Fruit fly (Drosophila melanogaster): ENCODE results near the gene LKRSDH.
A peak's percentile ranks its signal among the peaks of the same experiment; 100 is the strongest.

Gene LKRSDH

dm6 chr2L:7828231-7828630 is 32.5 kb upstream of the LKRSDH start (continued):
- no peak for TF ChIP-seq CG17612 (GFP tag; IDR thresholded peaks at IDR 0.05)
- TF ChIP-seq odd (GFP tag; optimal IDR thresholded peaks at IDR 0.05): no peak
- TF ChIP-seq CG13775 (GFP tag; optimal IDR thresholded peaks at IDR 0.05): no peak
- TF ChIP-seq Asciz (GFP tag; optimal IDR thresholded peaks at IDR 0.05): no peak
- TF ChIP-seq ttk (GFP tag; IDR thresholded peaks at IDR 0.05): 0 out of 2 replicates have a peak, but pooled peaks have one; percentile 6
- no peak for TF ChIP-seq Fer3 (tag; optimal IDR thresholded peaks at IDR 0.05)
- TF ChIP-seq Xrp1 (GFP tag; IDR thresholded peaks at IDR 0.05): 0 out of 2 replicates have a peak, but pooled peaks have one; percentile 15
- no peak for TF ChIP-seq CG11695 (GFP tag; IDR thresholded peaks at IDR 0.05)
- TF ChIP-seq otp (GFP tag; IDR thresholded peaks at IDR 0.05): 0 out of 3 replicates have a peak, but pooled peaks have one; percentile 23
- TF ChIP-seq CG17328 (GFP tag; IDR thresholded peaks at IDR 0.05): no peak
- no peak for TF ChIP-seq CG31388 (GFP tag; optimal IDR thresholded peaks at IDR 0.05)
- TF ChIP-seq CG7372 (GFP tag; IDR thresholded peaks at IDR 0.05): peak; percentile 19; the same call in 1 of the 2 replicates
- TF ChIP-seq CG6683 (GFP tag; optimal IDR thresholded peaks at IDR 0.05): no peak
- TF ChIP-seq p53 (GFP tag; optimal IDR thresholded peaks at IDR 0.05): no peak
- TF ChIP-seq her (GFP tag; optimal IDR thresholded peaks at IDR 0.05): no peak
- no peak for TF ChIP-seq CG3838 (GFP tag; optimal IDR thresholded peaks at IDR 0.05)
- no peak for TF ChIP-seq wek (GFP tag; optimal IDR thresholded peaks at IDR 0.05)
- TF ChIP-seq sd (tag; optimal IDR thresholded peaks at IDR 0.05): peak; percentile 100
- TF ChIP-seq chinmo (GFP tag; IDR thresholded peaks at IDR 0.05; ENCODE audit: partially characterized antibody): peak; percentile 78; the same call in 1 of the 4 replicates
- TF ChIP-seq fd96Cb (tag; optimal IDR thresholded peaks at IDR 0.05): no peak
- TF ChIP-seq nom (GFP tag; optimal IDR thresholded peaks at IDR 0.05): peak; percentile 48
- no peak for TF ChIP-seq usp (GFP tag; optimal IDR thresholded peaks at IDR 0.05)
- no peak for TF ChIP-seq CG12391 (tag; optimal IDR thresholded peaks at IDR 0.05)
- TF ChIP-seq lov (optimal IDR thresholded peaks at IDR 0.05): no peak
- TF ChIP-seq lov (GFP tag; IDR thresholded peaks at IDR 0.05): peak; percentile 67; the same call in 1 of the 3 replicates
- no peak for TF ChIP-seq lmd (GFP tag; IDR thresholded peaks at IDR 0.05)
- no peak for TF ChIP-seq CG5180 (GFP tag; optimal IDR thresholded peaks at IDR 0.05)
- no peak for TF ChIP-seq gfzf (GFP tag; optimal IDR thresholded peaks at IDR 0.05)
- TF ChIP-seq CG12659 (GFP tag; optimal IDR thresholded peaks at IDR 0.05): peak; percentile 69
- TF ChIP-seq Atf-2 (GFP tag; optimal IDR thresholded peaks at IDR 0.05): no peak
- TF ChIP-seq CG10959 (GFP tag; IDR thresholded peaks at IDR 0.05): no peak
- peak; percentile 4 for TF ChIP-seq oc (tag; optimal IDR thresholded peaks at IDR 0.05)
- TF ChIP-seq Dll (GFP tag; IDR thresholded peaks at IDR 0.05; ENCODE audit: partially characterized antibody): no peak
- no peak for TF ChIP-seq CG16863 (GFP tag; optimal IDR thresholded peaks at IDR 0.05)
- no peak for TF ChIP-seq CG7556 (GFP tag; optimal IDR thresholded peaks at IDR 0.05)
- peak; percentile 42; the same call in 1 of the 2 replicates for TF ChIP-seq CG32532 (GFP tag; IDR thresholded peaks at IDR 0.05)
- TF ChIP-seq CG3847 (GFP tag; IDR thresholded peaks at IDR 0.05): peak; percentile 45; the same call in 1 of the 2 replicates
- TF ChIP-seq CG6854 (GFP tag; optimal IDR thresholded peaks at IDR 0.05): no peak
- TF ChIP-seq Camta (GFP tag; optimal IDR thresholded peaks at IDR 0.05): peak; percentile 7
- TF ChIP-seq toy (GFP tag; IDR thresholded peaks at IDR 0.05): no peak
- TF ChIP-seq CG2712 (tag; optimal IDR thresholded peaks at IDR 0.05): peak; percentile 36
- no peak for TF ChIP-seq Vsx1 (GFP tag; optimal IDR thresholded peaks at IDR 0.05)
- no peak for TF ChIP-seq Ets65A (GFP tag)
- TF ChIP-seq Dbx (GFP tag; IDR thresholded peaks at IDR 0.05): peak; percentile 27; the same call in 1 of the 3 replicates
- TF ChIP-seq CG14050 (GFP tag; IDR thresholded peaks at IDR 0.05): no peak
- peak; percentile 16 for TF ChIP-seq MTF-1 (GFP tag; optimal IDR thresholded peaks at IDR 0.05; ENCODE audit: borderline replicate concordance)
- TF ChIP-seq CG4730 (GFP tag; IDR thresholded peaks at IDR 0.05): no peak
- peak; percentile 2 for TF ChIP-seq schlank (tag; optimal IDR thresholded peaks at IDR 0.05)
- TF ChIP-seq chn (GFP tag; optimal IDR thresholded peaks at IDR 0.05): peak; percentile 25
- TF ChIP-seq CG15601 (tag; optimal IDR thresholded peaks at IDR 0.05): no peak
- TF ChIP-seq Six4 (GFP tag; optimal IDR thresholded peaks at IDR 0.05): no peak
